Worm (Caenorhabditis elegans): ENCODE measurements around the gene swt-4.
A peak's percentile ranks its signal among the peaks of the same experiment; 100 is the strongest.

The swt-4 gene

ce11 chrIII:10629043-10629442 is at the start of gene swt-4:
Gene swt-4, minus strand, starts transcription at chrIII:10629143.
- TF ChIP-seq ceh-36 (tag; optimal IDR thresholded peaks at IDR 0.05), result no peak

ce11 chrIII:10671894-10672293 is 43.0 kb upstream of the swt-4 start:
- no peak for TF ChIP-seq aly-1 (tag; optimal IDR thresholded peaks at IDR 0.05)
- TF ChIP-seq ama-1 (optimal IDR thresholded peaks at IDR 0.05), result no peak
- TF ChIP-seq ets-7 (tag; optimal IDR thresholded peaks at IDR 0.05), result no peak
- no peak for TF ChIP-seq ceh-36 (tag; optimal IDR thresholded peaks at IDR 0.05)
- TF ChIP-seq tbx-11 (GFP tag; IDR thresholded peaks at IDR 0.05), result no peak
- TF ChIP-seq flt-1 (GFP tag; IDR thresholded peaks at IDR 0.05), result no peak
- no peak for TF ChIP-seq B0310.2 (tag; optimal IDR thresholded peaks at IDR 0.05)
- TF ChIP-seq pes-1 (GFP tag; IDR thresholded peaks at IDR 0.05), result no peak
- TF ChIP-seq F13C5.2 (tag; optimal IDR thresholded peaks at IDR 0.05), result no peak
- no peak for TF ChIP-seq hmbx-1 (tag; optimal IDR thresholded peaks at IDR 0.05)
- TF ChIP-seq ceh-13 (GFP tag; optimal IDR thresholded peaks at IDR 0.05), result no peak
- no peak for TF ChIP-seq hmg-4 (GFP tag; optimal IDR thresholded peaks at IDR 0.05)
- TF ChIP-seq hnd-1 (tag; optimal IDR thresholded peaks at IDR 0.05), result no peak
- no peak for TF ChIP-seq tra-4 (tag; optimal IDR thresholded peaks at IDR 0.05)
- no peak for TF ChIP-seq scrt-1 (GFP tag; IDR thresholded peaks at IDR 0.05)
- TF ChIP-seq sea-1 (GFP tag; conservative IDR thresholded peaks at IDR 0.05), result no peak

- TF ChIP-seq sea-1 (GFP tag; conservative IDR thresholded peaks at IDR 0.05) (peak; percentile 58), tbx-37 (GFP tag; conservative IDR thresholded peaks at IDR 0.05) (no peak), F13C5.2 (tag; optimal IDR thresholded peaks at IDR 0.05) (no peak), hmg-4 (GFP tag; optimal IDR thresholded peaks at IDR 0.05) (peak; percentile 53), ceh-36 (tag; optimal IDR thresholded peaks at IDR 0.05) (no peak), ceh-13 (GFP tag; optimal IDR thresholded peaks at IDR 0.05) (no peak), ama-1 (optimal IDR thresholded peaks at IDR 0.05) (no peak)
Measured at ce11 chrIII:10666640-10667039, 37.7 kb upstream of the swt-4 start.

- TF ChIP-seq ama-1 (optimal IDR thresholded peaks at IDR 0.05), result no peak
- no peak for TF ChIP-seq aly-1 (tag; optimal IDR thresholded peaks at IDR 0.05)
- no peak for TF ChIP-seq tbx-11 (GFP tag; IDR thresholded peaks at IDR 0.05)
- no peak for TF ChIP-seq flt-1 (GFP tag; IDR thresholded peaks at IDR 0.05)
- no peak for TF ChIP-seq hnd-1 (tag; optimal IDR thresholded peaks at IDR 0.05)
- TF ChIP-seq F13C5.2 (tag; optimal IDR thresholded peaks at IDR 0.05), result no peak
- no peak for TF ChIP-seq hmbx-1 (tag; optimal IDR thresholded peaks at IDR 0.05)
- no peak for TF ChIP-seq sea-1 (GFP tag; conservative IDR thresholded peaks at IDR 0.05)
- TF ChIP-seq tra-4 (tag; optimal IDR thresholded peaks at IDR 0.05), result no peak
- no peak for TF ChIP-seq ceh-13 (GFP tag; optimal IDR thresholded peaks at IDR 0.05)
- TF ChIP-seq ets-7 (tag; optimal IDR thresholded peaks at IDR 0.05), result no peak
- TF ChIP-seq B0310.2 (tag; optimal IDR thresholded peaks at IDR 0.05), result no peak
- TF ChIP-seq tbx-37 (GFP tag; conservative IDR thresholded peaks at IDR 0.05), result no peak
- no peak for TF ChIP-seq ceh-36 (tag; optimal IDR thresholded peaks at IDR 0.05)
- no peak for TF ChIP-seq pes-1 (GFP tag; IDR thresholded peaks at IDR 0.05)
- no peak for TF ChIP-seq scrt-1 (GFP tag; IDR thresholded peaks at IDR 0.05)
Measured at ce11 chrIII:10661292-10661691, 32.3 kb upstream of the swt-4 start.

ce11 chrIII:10658394-10658793 is 29.5 kb upstream of the swt-4 start:
- TF ChIP-seq hnd-1 (tag; optimal IDR thresholded peaks at IDR 0.05) (no peak), ceh-13 (GFP tag; optimal IDR thresholded peaks at IDR 0.05) (no peak), ceh-36 (tag; optimal IDR thresholded peaks at IDR 0.05) (no peak), scrt-1 (GFP tag; IDR thresholded peaks at IDR 0.05) (no peak), hmg-4 (GFP tag; optimal IDR thresholded peaks at IDR 0.05) (no peak), ama-1 (optimal IDR thresholded peaks at IDR 0.05) (no peak), aly-1 (tag; optimal IDR thresholded peaks at IDR 0.05) (no peak), flt-1 (GFP tag; IDR thresholded peaks at IDR 0.05) (no peak), tbx-11 (GFP tag; IDR thresholded peaks at IDR 0.05) (no peak), sea-1 (GFP tag; conservative IDR thresholded peaks at IDR 0.05) (no peak)

- TF ChIP-seq tra-4 (tag; optimal IDR thresholded peaks at IDR 0.05) (no peak), ceh-13 (GFP tag; optimal IDR thresholded peaks at IDR 0.05) (no peak), ets-7 (tag; optimal IDR thresholded peaks at IDR 0.05) (no peak), hnd-1 (tag; optimal IDR thresholded peaks at IDR 0.05) (no peak)
Measured at ce11 chrIII:10657661-10658060, 28.7 kb upstream of the swt-4 start.

ce11 chrIII:10656069-10656468 is 27.1 kb upstream of the swt-4 start:
- TF ChIP-seq pes-1 (GFP tag; IDR thresholded peaks at IDR 0.05), result no peak
- no peak for TF ChIP-seq ets-7 (tag; optimal IDR thresholded peaks at IDR 0.05)
- no peak for TF ChIP-seq hmg-4 (GFP tag; optimal IDR thresholded peaks at IDR 0.05)
- TF ChIP-seq flt-1 (GFP tag; IDR thresholded peaks at IDR 0.05), result no peak
- TF ChIP-seq tra-4 (tag; optimal IDR thresholded peaks at IDR 0.05), result no peak
- no peak for TF ChIP-seq hnd-1 (tag; optimal IDR thresholded peaks at IDR 0.05)
- no peak for TF ChIP-seq B0310.2 (tag; optimal IDR thresholded peaks at IDR 0.05)
- no peak for TF ChIP-seq ceh-13 (GFP tag; optimal IDR thresholded peaks at IDR 0.05)
- no peak for TF ChIP-seq sea-1 (GFP tag; conservative IDR thresholded peaks at IDR 0.05)
- no peak for TF ChIP-seq aly-1 (tag; optimal IDR thresholded peaks at IDR 0.05)
- no peak for TF ChIP-seq scrt-1 (GFP tag; IDR thresholded peaks at IDR 0.05)
- no peak for TF ChIP-seq hmbx-1 (tag; optimal IDR thresholded peaks at IDR 0.05)
- TF ChIP-seq tbx-37 (GFP tag; conservative IDR thresholded peaks at IDR 0.05), result no peak
- TF ChIP-seq ceh-36 (tag; optimal IDR thresholded peaks at IDR 0.05), result no peak
- TF ChIP-seq tbx-11 (GFP tag; IDR thresholded peaks at IDR 0.05), result no peak
- no peak for TF ChIP-seq F13C5.2 (tag; optimal IDR thresholded peaks at IDR 0.05)
- no peak for TF ChIP-seq ama-1 (optimal IDR thresholded peaks at IDR 0.05)

- TF ChIP-seq ets-7 (tag; optimal IDR thresholded peaks at IDR 0.05) (no peak), tbx-11 (GFP tag; IDR thresholded peaks at IDR 0.05) (no peak), hnd-1 (tag; optimal IDR thresholded peaks at IDR 0.05) (no peak), flt-1 (GFP tag; IDR thresholded peaks at IDR 0.05) (no peak), pes-1 (GFP tag; IDR thresholded peaks at IDR 0.05) (no peak), tbx-37 (GFP tag; conservative IDR thresholded peaks at IDR 0.05) (no peak), ceh-13 (GFP tag; optimal IDR thresholded peaks at IDR 0.05) (no peak), tra-4 (tag; optimal IDR thresholded peaks at IDR 0.05) (no peak), hmg-4 (GFP tag; optimal IDR thresholded peaks at IDR 0.05) (no peak), aly-1 (tag; optimal IDR thresholded peaks at IDR 0.05) (no peak), hmbx-1 (tag; optimal IDR thresholded peaks at IDR 0.05) (no peak), F13C5.2 (tag; optimal IDR thresholded peaks at IDR 0.05) (no peak), B0310.2 (tag; optimal IDR thresholded peaks at IDR 0.05) (no peak), ceh-36 (tag; optimal IDR thresholded peaks at IDR 0.05) (no peak), scrt-1 (GFP tag; IDR thresholded peaks at IDR 0.05) (no peak), ama-1 (optimal IDR thresholded peaks at IDR 0.05) (no peak), sea-1 (GFP tag; conservative IDR thresholded peaks at IDR 0.05) (no peak)
Measured at ce11 chrIII:10654718-10655117, 25.8 kb upstream of the swt-4 start, which contains the start of gene cnt-2. Gene cnt-2, plus strand, starts transcription at chrIII:10655018.

Measured in whole organism, early embryonic.